Worm (Caenorhabditis elegans) whole organism, early embryonic: ENCODE results near the gene K03B8.6.

ENCODE experiments used
- F13C5.2 ChIP-seq: sonication (generic microtip); optimal IDR thresholded peaks from 2 replicates; lab custom pipeline; 2017; ENCODE audit warnings: mild to moderate bottlenecking, missing genetic modification characterization, inconsistent platforms, missing compliant biosample characterization
- ama-1 ChIP-seq: fragments of 150-350 bp; optimal IDR thresholded peaks from 2 replicates; lab custom pipeline; 2014
- ceh-13 ChIP-seq: fragments of 200-800 bp; sonication (Bioruptor generic); optimal IDR thresholded peaks from 2 replicates; lab custom pipeline; 2018; ENCODE audit warnings: mild to moderate bottlenecking, missing genetic modification characterization, missing compliant biosample characterization
- ceh-36 ChIP-seq: sonication (generic microtip); optimal IDR thresholded peaks from 2 replicates; lab custom pipeline; 2016; ENCODE audit warnings: missing genetic modification characterization, inconsistent platforms, missing compliant biosample characterization
- ets-7 ChIP-seq: sonication (generic microtip); optimal IDR thresholded peaks from 2 replicates; lab custom pipeline; 2016; ENCODE audit warnings: missing genotype, missing genetic modification characterization, missing compliant biosample characterization
- flt-1 ChIP-seq: fragments of 200-800 bp; sonication (Bioruptor generic); IDR thresholded peaks from 2 replicates; pipeline ENCODE4 v1.3.6; 2022; ENCODE audit warnings: missing genetic modification characterization, missing compliant biosample characterization
- hmbx-1 ChIP-seq: sonication (generic microtip); optimal IDR thresholded peaks from 2 replicates; lab custom pipeline; 2016; ENCODE audit warnings: mild to moderate bottlenecking, missing genetic modification characterization, missing compliant biosample characterization
- hmg-4 ChIP-seq: fragments of 200-800 bp; sonication (Bioruptor generic); optimal IDR thresholded peaks from 2 replicates; lab custom pipeline; 2018; ENCODE audit warnings: mild to moderate bottlenecking, missing genetic modification characterization, missing compliant biosample characterization
- scrt-1 ChIP-seq: fragments of 200-800 bp; sonication (Bioruptor generic); IDR thresholded peaks from 2 replicates; pipeline ENCODE4 v1.3.6; 2022; ENCODE audit warnings: missing genetic modification characterization, missing compliant biosample characterization
- tbx-37 ChIP-seq: fragments of 200-800 bp; sonication (Bioruptor generic); conservative IDR thresholded peaks from 2 replicates; pipeline ENCODE4 v1.3.6; 2022; ENCODE audit warnings: missing genetic modification reagents, missing genetic modification characterization, missing compliant biosample characterization

- TF ChIP-seq tbx-37 (GFP tag; lab: Robert Waterston, UW) (no peak), ceh-36 (no peak), hmg-4 (GFP tag; lab: Kevin White, UChicago) (no peak), ama-1 (lab: Kevin White, UChicago) (no peak), ets-7 (tag; lab: Kevin White, UChicago) (no peak), F13C5.2 (peak; percentile 13), hmbx-1 (tag; lab: Kevin White, UChicago) (no peak), flt-1 (GFP tag; lab: Robert Waterston, UW) (no peak), scrt-1 (GFP tag; lab: Robert Waterston, UW) (no peak), ceh-13 (GFP tag; lab: Kevin White, UChicago) (no peak)
Observed at ce11 chrV:11375150-11375792, 32.1 kb upstream of the K03B8.6 start, which contains the start of gene cnb-1.
